Worm (Caenorhabditis elegans): ENCODE results near the gene K11H12.7.
A peak's percentile ranks its signal among the peaks of the same experiment; 100 is the strongest.

The K11H12.7 gene

DNA sequence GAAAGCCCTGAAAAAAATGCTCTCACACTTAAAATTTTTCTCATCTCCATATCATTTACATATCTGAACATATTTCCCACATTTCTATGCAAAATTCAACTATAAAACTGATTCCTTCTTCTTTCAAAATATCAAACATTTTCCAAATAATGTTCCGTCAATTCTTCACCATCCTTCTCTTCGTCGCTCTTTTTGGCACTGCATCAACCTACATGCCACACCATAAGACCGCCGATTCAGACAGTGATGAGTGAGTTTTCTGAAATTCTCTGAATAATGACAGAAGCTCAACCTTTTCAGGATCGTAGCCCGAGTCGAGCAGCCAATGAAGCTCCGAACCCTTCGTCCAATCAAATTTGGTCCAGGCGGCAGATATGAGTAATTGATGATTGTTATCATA, 11.0 kb downstream of the K11H12.7 start, which contains the start of gene K11H12.5:
Gene K11H12.5 (plus strand): TSS at position 301 of the 400 bp plus-strand sequence.
- no peak for TF ChIP-seq pqm-1 (tag; optimal IDR thresholded peaks at IDR 0.05)

DNA sequence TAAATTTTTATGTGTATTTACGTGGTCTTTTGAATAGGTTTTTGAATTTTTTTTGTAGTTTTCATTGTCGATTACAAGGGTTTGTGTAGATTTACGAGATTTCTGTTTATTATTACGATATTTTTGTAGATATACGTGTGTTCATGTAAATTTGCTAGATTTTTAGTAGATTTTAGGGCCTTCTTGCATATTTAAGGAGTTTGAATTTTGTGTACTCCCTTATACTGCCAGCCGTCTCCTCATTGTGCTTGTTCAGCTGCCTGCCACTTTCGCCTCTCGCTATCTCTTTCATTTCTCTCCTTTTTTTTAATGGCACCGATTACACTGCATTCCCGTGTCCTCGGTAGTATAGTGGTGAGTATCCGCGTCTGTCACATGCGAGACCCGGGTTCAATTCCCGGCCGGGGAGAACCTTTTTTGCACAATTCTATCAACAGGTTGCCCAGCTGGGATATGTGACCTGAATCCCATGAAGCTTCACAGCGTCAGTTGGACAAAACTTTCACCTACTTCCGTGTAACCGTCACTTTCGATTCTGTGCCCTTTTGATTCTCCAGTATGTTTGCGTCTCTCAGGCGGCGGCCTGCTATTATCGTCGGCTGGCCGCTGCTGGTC, 17.5 kb downstream of the K11H12.7 start:
- no peak for TF ChIP-seq unc-130 (tag; optimal IDR thresholded peaks at IDR 0.05)
- no peak for TF ChIP-seq hlh-17 (GFP tag; optimal IDR thresholded peaks at IDR 0.05; ENCODE audit: borderline replicate concordance)
- TF ChIP-seq lin-14 (GFP tag; optimal IDR thresholded peaks at IDR 0.05), result peak; percentile 60
- peak; percentile 52 for TF ChIP-seq mep-1 (tag; optimal IDR thresholded peaks at IDR 0.05)
- peak; percentile 74 for TF ChIP-seq nhr-90 (tag; optimal IDR thresholded peaks at IDR 0.05; ENCODE audit: poor library complexity)
- no peak for TF ChIP-seq Y116A8C.19 (tag; optimal IDR thresholded peaks at IDR 0.05; ENCODE audit: borderline replicate concordance)
- peak; percentile 34 for TF ChIP-seq unc-86 (tag; optimal IDR thresholded peaks at IDR 0.05)
- TF ChIP-seq ces-1 (GFP tag; optimal IDR thresholded peaks at IDR 0.05), result no peak
- peak; percentile 24 for TF ChIP-seq jun-1 (tag; optimal IDR thresholded peaks at IDR 0.05)
- no peak for TF ChIP-seq isw-1 (GFP tag; IDR thresholded peaks at IDR 0.05)
- TF ChIP-seq ama-1 (optimal IDR thresholded peaks at IDR 0.05), result no peak
- no peak for TF ChIP-seq mef-2 (tag; optimal IDR thresholded peaks at IDR 0.05)
- peak; percentile 46 for TF ChIP-seq egl-13 (tag; optimal IDR thresholded peaks at IDR 0.05)
- peak; percentile 60 for TF ChIP-seq nhr-19 (GFP tag; conservative IDR thresholded peaks at IDR 0.05)
- no peak for TF ChIP-seq tlp-1 (tag; optimal IDR thresholded peaks at IDR 0.05)
- TF ChIP-seq mab-9 (GFP tag; IDR thresholded peaks at IDR 0.05), result no peak
- no peak for TF ChIP-seq egl-27 (tag; optimal IDR thresholded peaks at IDR 0.05)
- TF ChIP-seq grh-1 (GFP tag; IDR thresholded peaks at IDR 0.05), result 0 out of 2 replicates have a peak, but pooled peaks have one; percentile 31
- TF ChIP-seq lsy-2 (tag; optimal IDR thresholded peaks at IDR 0.05), result peak; percentile 41 to 70
- no peak for TF ChIP-seq alr-1 (tag; optimal IDR thresholded peaks at IDR 0.05; ENCODE audit: borderline replicate concordance)
- TF ChIP-seq sox-4 (tag; optimal IDR thresholded peaks at IDR 0.05), result no peak
- no peak for TF ChIP-seq fkh-4 (tag; optimal IDR thresholded peaks at IDR 0.05; ENCODE audit: borderline replicate concordance)
- TF ChIP-seq vab-15 (tag; optimal IDR thresholded peaks at IDR 0.05), result no peak
- TF ChIP-seq hlh-4 (tag; optimal IDR thresholded peaks at IDR 0.05), result no peak
- peak in 1 of 6 experiments; percentile 55 for TF ChIP-seq elt-3 (tag; optimal IDR thresholded peaks at IDR 0.05)
- TF ChIP-seq ztf-11 (tag; optimal IDR thresholded peaks at IDR 0.05), result no peak
- no peak for TF ChIP-seq pqm-1 (tag; optimal IDR thresholded peaks at IDR 0.05)
- TF ChIP-seq lir-3 (tag; optimal IDR thresholded peaks at IDR 0.05; ENCODE audit: poor library complexity), result peak; percentile 16
- TF ChIP-seq zag-1 (tag; optimal IDR thresholded peaks at IDR 0.05), result no peak
- no peak for TF ChIP-seq nhr-12 (tag; optimal IDR thresholded peaks at IDR 0.05)
- peak; percentile 75 for TF ChIP-seq fkh-8 (tag; optimal IDR thresholded peaks at IDR 0.05)
- peak; percentile 46 for TF ChIP-seq tbx-2 (tag; optimal IDR thresholded peaks at IDR 0.05)
- peak in 2 of 3 experiments; percentile 34 to 63 for TF ChIP-seq dpl-1 (GFP tag; optimal IDR thresholded peaks at IDR 0.05)
- TF ChIP-seq ceh-63 (GFP tag; optimal IDR thresholded peaks at IDR 0.05), result no peak
- peak; percentile 70 for TF ChIP-seq nhr-85 (tag)
- peak; percentile 69 for TF ChIP-seq rnt-1 (tag; optimal IDR thresholded peaks at IDR 0.05)
- peak; percentile 30 for TF ChIP-seq sup-37 (GFP tag; optimal IDR thresholded peaks at IDR 0.05)
- TF ChIP-seq aha-1 (tag; optimal IDR thresholded peaks at IDR 0.05), result no peak
- no peak for TF ChIP-seq ztf-4 (tag; optimal IDR thresholded peaks at IDR 0.05)
- no peak for TF ChIP-seq lin-39 (tag; optimal IDR thresholded peaks at IDR 0.05)
- peak; percentile 22 for TF ChIP-seq xbp-1 (tag; optimal IDR thresholded peaks at IDR 0.05)
- no peak for TF ChIP-seq nhr-11 (tag; optimal IDR thresholded peaks at IDR 0.05)
- TF ChIP-seq snu-23 (GFP tag; optimal IDR thresholded peaks at IDR 0.05), result peak; percentile 80
- peak; percentile 42 for TF ChIP-seq C04F5.9 (tag; optimal IDR thresholded peaks at IDR 0.05)
- TF ChIP-seq lin-13 (GFP tag; optimal IDR thresholded peaks at IDR 0.05), result no peak
- TF ChIP-seq ceh-8 (GFP tag; optimal IDR thresholded peaks at IDR 0.05), result no peak
- no peak for TF ChIP-seq nhr-84 (tag; optimal IDR thresholded peaks at IDR 0.05)
- TF ChIP-seq pax-3 (tag; optimal IDR thresholded peaks at IDR 0.05), result peak; percentile 40
- TF ChIP-seq snpc-4 (tag; optimal IDR thresholded peaks at IDR 0.05), result peak; percentile 54

Data from whole organism, L1 larva.